Worm (Caenorhabditis elegans): ENCODE results near the gene K07E3.9.

The K07E3.9 gene

DNA sequence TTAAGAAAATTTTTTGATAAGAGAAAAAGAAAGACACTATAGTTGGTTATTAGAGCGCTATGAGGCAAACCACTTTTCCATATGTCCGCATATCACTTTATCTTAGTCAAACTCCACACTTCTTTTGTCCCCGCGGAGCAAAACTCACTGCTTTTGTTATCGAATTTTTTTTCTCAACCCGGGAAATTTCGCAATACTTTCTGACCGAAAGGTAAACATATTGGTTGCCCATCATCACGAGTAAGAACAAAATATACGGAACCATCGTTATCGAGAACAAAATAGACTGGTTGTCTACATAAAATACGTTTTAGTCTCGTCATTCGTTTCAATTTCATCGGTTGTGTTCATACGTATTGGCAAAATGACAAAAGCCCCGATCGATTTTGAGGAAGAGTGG is 38.7 kb upstream of the K07E3.9 start, which contains the start of gene C18A11.1:
Gene C18A11.1 (plus strand): TSS at position 36 of the 400 bp plus-strand sequence.
- TF ChIP-seq unc-86 (tag; optimal IDR thresholded peaks at IDR 0.05) (no peak), ceh-48 (tag; optimal IDR thresholded peaks at IDR 0.05) (no peak), fkh-10 (GFP tag; optimal IDR thresholded peaks at IDR 0.05) (no peak), sdc-2 (tag; optimal IDR thresholded peaks at IDR 0.05) (no peak), elt-2 (tag; optimal IDR thresholded peaks at IDR 0.05) (no peak), fax-1 (tag; optimal IDR thresholded peaks at IDR 0.05) (no peak), hlh-6 (tag; optimal IDR thresholded peaks at IDR 0.05) (no peak), unc-42 (tag; optimal IDR thresholded peaks at IDR 0.05) (no peak), madf-2 (tag; optimal IDR thresholded peaks at IDR 0.05) (no peak), C08G9.2 (tag; optimal IDR thresholded peaks at IDR 0.05) (no peak), pqm-1 (tag; optimal IDR thresholded peaks at IDR 0.05) (no peak), pag-3 (tag; optimal IDR thresholded peaks at IDR 0.05; ENCODE audit: borderline replicate concordance) (no peak), che-1 (tag; optimal IDR thresholded peaks at IDR 0.05) (no peak), unc-3 (GFP tag; conservative IDR thresholded peaks at IDR 0.05) (no peak), unc-3 (tag; optimal IDR thresholded peaks at IDR 0.05) (no peak), pha-2 (tag; optimal IDR thresholded peaks at IDR 0.05) (no peak), ceh-34 (tag; optimal IDR thresholded peaks at IDR 0.05) (no peak), ceh-24 (tag; optimal IDR thresholded peaks at IDR 0.05) (no peak), hlh-30 (tag; optimal IDR thresholded peaks at IDR 0.05; ENCODE audit: insufficient read depth) (no peak), ceh-45 (GFP tag; IDR thresholded peaks at IDR 0.05) (no peak)

DNA sequence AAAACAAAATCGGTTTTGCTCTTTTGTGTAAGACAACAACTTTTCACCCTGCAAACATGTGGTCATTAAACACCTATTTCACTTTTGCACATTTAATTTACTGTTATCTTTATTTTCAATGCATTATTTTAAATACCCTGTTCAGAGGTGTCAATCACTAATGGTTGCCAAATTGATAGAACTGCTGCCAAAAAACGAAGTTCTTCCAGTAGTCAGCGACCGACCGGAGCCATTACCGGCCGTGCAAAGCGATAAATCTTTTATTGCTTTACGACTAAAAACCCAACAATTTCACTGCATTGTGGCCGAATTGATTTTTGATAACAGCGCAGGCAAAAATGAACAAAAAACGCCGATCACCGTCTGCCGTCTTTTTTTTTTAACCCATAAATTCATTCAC is 33.5 kb upstream of the K07E3.9 start:
- TF ChIP-seq dve-1 (tag; optimal IDR thresholded peaks at IDR 0.05) (no peak), ztf-16 (tag; optimal IDR thresholded peaks at IDR 0.05) (no peak), unc-86 (tag; optimal IDR thresholded peaks at IDR 0.05) (no peak), dmd-4 (tag; optimal IDR thresholded peaks at IDR 0.05; ENCODE audit: borderline replicate concordance) (no peak), rnt-1 (tag; optimal IDR thresholded peaks at IDR 0.05) (no peak), ceh-22 (tag; optimal IDR thresholded peaks at IDR 0.05) (no peak), fkh-6 (tag; optimal IDR thresholded peaks at IDR 0.05) (no peak), pax-1 (tag; optimal IDR thresholded peaks at IDR 0.05) (no peak), pag-3 (tag; optimal IDR thresholded peaks at IDR 0.05; ENCODE audit: borderline replicate concordance) (no peak), ahr-1 (tag; optimal IDR thresholded peaks at IDR 0.05) (no peak), pha-4 (tag; optimal IDR thresholded peaks at IDR 0.05) (no peak), hlh-6 (tag; optimal IDR thresholded peaks at IDR 0.05) (no peak), ceh-45 (GFP tag; IDR thresholded peaks at IDR 0.05) (no peak), npax-4 (tag; optimal IDR thresholded peaks at IDR 0.05) (no peak), unc-3 (GFP tag; conservative IDR thresholded peaks at IDR 0.05) (no peak), unc-3 (tag; optimal IDR thresholded peaks at IDR 0.05) (no peak), pqm-1 (tag; optimal IDR thresholded peaks at IDR 0.05) (no peak), tbx-2 (tag; optimal IDR thresholded peaks at IDR 0.05) (no peak), ceh-9 (tag; optimal IDR thresholded peaks at IDR 0.05) (no peak), hlh-8 (tag; optimal IDR thresholded peaks at IDR 0.05) (no peak)

DNA sequence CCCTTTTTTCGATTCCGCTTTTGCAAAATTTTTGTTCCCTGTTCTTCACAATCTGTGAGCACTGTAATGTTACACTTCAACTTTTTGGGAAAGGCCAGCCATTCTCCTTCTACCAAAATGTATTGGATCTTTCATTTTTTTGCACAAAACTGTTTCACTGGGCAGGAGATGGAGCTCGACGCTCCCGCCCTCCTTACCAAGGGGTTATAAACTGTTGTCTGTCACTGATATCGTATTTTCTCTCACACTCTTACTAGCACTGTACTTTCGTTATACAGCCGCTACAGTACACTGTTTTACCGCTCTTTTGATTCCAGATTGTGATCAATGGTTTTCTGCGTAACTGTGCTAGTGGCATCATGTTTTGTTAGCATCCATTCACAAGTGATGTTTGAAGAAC is 30.3 kb upstream of the K07E3.9 start, which contains the start of gene C46F2.1:
Gene C46F2.1 (plus strand): TSS at position 301 of the 400 bp plus-strand sequence.
- TF ChIP-seq nfya-1 (tag; optimal IDR thresholded peaks at IDR 0.05): no peak
- no peak for TF ChIP-seq ceh-45 (GFP tag; IDR thresholded peaks at IDR 0.05)
- no peak for TF ChIP-seq hlh-13 (GFP tag; optimal IDR thresholded peaks at IDR 0.05)
- TF ChIP-seq ceh-9 (tag; optimal IDR thresholded peaks at IDR 0.05): no peak
- no peak for TF ChIP-seq ceh-2 (tag; optimal IDR thresholded peaks at IDR 0.05)
- no peak for TF ChIP-seq eyg-1 (tag; optimal IDR thresholded peaks at IDR 0.05)
- TF ChIP-seq fax-1 (tag; optimal IDR thresholded peaks at IDR 0.05): no peak
- no peak for TF ChIP-seq hlh-6 (tag; optimal IDR thresholded peaks at IDR 0.05)
- TF ChIP-seq elt-2 (tag; optimal IDR thresholded peaks at IDR 0.05): no peak
- no peak for TF ChIP-seq nhr-11 (tag; optimal IDR thresholded peaks at IDR 0.05)
- TF ChIP-seq ceh-31 (tag; optimal IDR thresholded peaks at IDR 0.05): no peak
- TF ChIP-seq unc-42 (tag; optimal IDR thresholded peaks at IDR 0.05): no peak
- no peak for TF ChIP-seq gmeb-2 (tag; optimal IDR thresholded peaks at IDR 0.05)
- no peak for TF ChIP-seq ceh-48 (tag; optimal IDR thresholded peaks at IDR 0.05)
- TF ChIP-seq lim-6 (tag; optimal IDR thresholded peaks at IDR 0.05): no peak
- TF ChIP-seq ama-1 (optimal IDR thresholded peaks at IDR 0.05): no peak
- no peak for TF ChIP-seq odd-2 (tag; optimal IDR thresholded peaks at IDR 0.05)
- no peak for TF ChIP-seq C08G9.2 (tag; optimal IDR thresholded peaks at IDR 0.05)
- TF ChIP-seq unc-3 (GFP tag; conservative IDR thresholded peaks at IDR 0.05): no peak
- TF ChIP-seq unc-3 (tag; optimal IDR thresholded peaks at IDR 0.05): no peak

Measured in whole organism, late embryonic.